Fruit fly (Drosophila melanogaster): ENCODE results near the gene CG44040.

The CG44040 gene

DNA sequence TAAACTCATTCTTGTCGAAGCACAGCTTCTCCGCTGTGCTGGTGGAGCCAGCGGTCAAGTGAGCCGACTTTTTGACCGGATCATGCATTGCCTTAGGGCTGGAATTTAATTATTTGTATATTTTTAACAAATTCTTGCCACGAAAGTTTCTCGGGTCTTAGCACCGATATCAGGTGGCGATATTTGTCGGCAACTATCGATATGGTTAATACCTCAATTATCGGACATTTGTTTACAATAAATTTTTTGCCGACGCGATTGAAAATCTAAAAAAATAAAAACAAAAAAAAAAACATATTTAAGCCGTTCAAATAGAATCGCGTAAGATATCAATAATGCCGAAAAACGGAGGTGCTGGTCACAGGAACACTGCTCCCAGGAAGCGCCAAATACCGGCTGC is 41.3 kb downstream of the CG44040 start, which contains the start of the genes Cog2 and Trax:
Gene Cog2, minus strand, starts transcription at position 168 of the 400 bp plus-strand sequence.
Gene Trax, plus strand, starts transcription at position 203 of the 400 bp plus-strand sequence.
- TF ChIP-seq tj (GFP tag; optimal IDR thresholded peaks at IDR 0.05), result peak; percentile 80
- peak; percentile 19 for TF ChIP-seq bab1 (GFP tag; optimal IDR thresholded peaks at IDR 0.05)
- TF ChIP-seq CG7101 (tag; optimal IDR thresholded peaks at IDR 0.05), result no peak

DNA sequence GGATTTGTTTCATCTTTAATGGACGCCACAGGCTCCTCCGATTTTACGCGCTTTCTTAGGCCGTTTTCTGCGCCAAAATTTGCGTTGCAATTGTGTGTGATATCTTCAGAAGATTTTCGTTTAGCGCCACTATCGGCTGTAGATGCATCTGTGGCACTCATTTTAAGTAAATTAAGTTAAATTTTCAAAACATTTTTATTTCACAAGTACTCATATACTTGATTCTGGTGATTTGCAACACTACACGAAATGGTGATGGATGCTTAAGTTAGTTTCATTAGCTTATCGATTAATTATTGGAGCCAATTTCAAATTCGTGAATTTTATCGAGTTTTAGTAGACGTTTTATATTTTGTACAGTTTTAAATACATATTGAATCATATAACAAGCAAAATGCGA is 43.4 kb downstream of the CG44040 start, which contains the start of gene CG6171:
Gene CG6171, minus strand, starts transcription at position 250 of the 400 bp plus-strand sequence.
- TF ChIP-seq CG7101 (tag; optimal IDR thresholded peaks at IDR 0.05) (peak; percentile 44), ovo (GFP tag; optimal IDR thresholded peaks at IDR 0.05) (no peak), cnc (optimal IDR thresholded peaks at IDR 0.05) (no peak), cic (GFP tag; optimal IDR thresholded peaks at IDR 0.05) (no peak), Mnt (GFP tag; optimal IDR thresholded peaks at IDR 0.05) (peak; percentile 9), bab1 (GFP tag; optimal IDR thresholded peaks at IDR 0.05) (peak; percentile 46), Crg-1 (GFP tag; optimal IDR thresholded peaks at IDR 0.05) (peak; percentile 17), Hr96 (GFP tag; optimal IDR thresholded peaks at IDR 0.05) (no peak), kay (GFP tag; ENCODE audit: borderline replicate concordance) (no peak), CG33017 (tag; optimal IDR thresholded peaks at IDR 0.05) (no peak), tj (GFP tag; optimal IDR thresholded peaks at IDR 0.05) (no peak), CG14711 (tag; optimal IDR thresholded peaks at IDR 0.05) (peak; percentile 38), CG12768 (GFP tag; optimal IDR thresholded peaks at IDR 0.05) (no peak), pad (GFP tag; optimal IDR thresholded peaks at IDR 0.05) (no peak), Clk (GFP tag; optimal IDR thresholded peaks at IDR 0.05) (no peak), CG1620 (GFP tag; optimal IDR thresholded peaks at IDR 0.05) (peak; percentile 41), toe (GFP tag; optimal IDR thresholded peaks at IDR 0.05) (no peak), CG7045 (GFP tag; optimal IDR thresholded peaks at IDR 0.05) (no peak), CG5204 (GFP tag; optimal IDR thresholded peaks at IDR 0.05) (no peak), CG11617 (GFP tag; optimal IDR thresholded peaks at IDR 0.05) (no peak)

DNA sequence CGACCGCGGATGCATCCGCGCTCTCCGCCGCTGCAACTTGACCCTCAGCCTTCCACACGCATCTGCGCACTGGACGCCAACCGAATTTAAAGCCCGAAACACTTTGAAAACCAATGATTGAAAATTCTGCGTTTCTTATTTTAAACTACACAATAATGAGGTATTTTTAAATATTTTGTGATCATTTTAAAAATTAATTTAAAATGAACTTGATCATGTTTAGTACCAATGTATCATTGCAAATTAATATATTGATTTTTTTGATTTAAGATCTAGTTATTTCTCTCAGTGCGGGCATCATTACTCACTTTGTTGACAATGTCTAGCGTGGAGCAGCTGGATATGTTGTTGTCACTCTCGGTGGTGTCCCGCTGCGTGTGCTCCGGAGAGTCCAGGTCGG is 46.7 kb downstream of the CG44040 start:
- TF ChIP-seq kay (GFP tag; ENCODE audit: borderline replicate concordance) (no peak), CG33017 (tag; optimal IDR thresholded peaks at IDR 0.05) (peak; percentile 87), CG12768 (GFP tag; optimal IDR thresholded peaks at IDR 0.05) (peak; percentile 7), Mnt (GFP tag; optimal IDR thresholded peaks at IDR 0.05) (no peak), CG1620 (GFP tag; optimal IDR thresholded peaks at IDR 0.05) (no peak), CG14711 (tag; optimal IDR thresholded peaks at IDR 0.05) (peak; percentile 70), cnc (optimal IDR thresholded peaks at IDR 0.05) (no peak), bab1 (GFP tag; optimal IDR thresholded peaks at IDR 0.05) (no peak), Crg-1 (GFP tag; optimal IDR thresholded peaks at IDR 0.05) (no peak), tj (GFP tag; optimal IDR thresholded peaks at IDR 0.05) (no peak), CG11617 (GFP tag; optimal IDR thresholded peaks at IDR 0.05) (no peak), Hr96 (GFP tag; optimal IDR thresholded peaks at IDR 0.05) (no peak), pad (GFP tag; optimal IDR thresholded peaks at IDR 0.05) (no peak), ovo (GFP tag; optimal IDR thresholded peaks at IDR 0.05) (no peak), CG5204 (GFP tag; optimal IDR thresholded peaks at IDR 0.05) (no peak), Clk (GFP tag; optimal IDR thresholded peaks at IDR 0.05) (no peak), cic (GFP tag; optimal IDR thresholded peaks at IDR 0.05) (no peak), toe (GFP tag; optimal IDR thresholded peaks at IDR 0.05) (no peak), CG7101 (tag; optimal IDR thresholded peaks at IDR 0.05) (peak; percentile 76), CG7045 (GFP tag; optimal IDR thresholded peaks at IDR 0.05) (peak; percentile 67)

DNA sequence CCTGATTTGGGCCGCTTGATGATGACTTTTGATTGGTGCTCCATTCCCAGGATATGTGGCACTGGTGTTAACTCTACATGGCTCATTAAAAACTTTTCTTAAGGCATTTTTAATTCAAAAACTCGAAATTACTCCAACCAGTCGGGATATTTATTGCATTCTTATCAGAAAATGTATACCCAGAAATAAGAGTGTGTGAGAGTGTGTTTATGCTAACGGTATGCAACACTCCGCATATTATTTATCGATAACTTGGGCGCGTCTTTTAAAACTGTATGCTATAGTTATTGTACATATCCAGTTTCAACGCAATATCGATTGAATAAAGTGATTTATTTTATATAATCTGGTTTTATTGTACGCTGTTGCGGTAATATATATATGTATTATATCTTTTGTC is 47.3 kb downstream of the CG44040 start, which contains the start of gene CG34404:
Gene CG34404, minus strand, starts transcription at position 189 of the 400 bp plus-strand sequence.
- TF ChIP-seq CG1620 (GFP tag; optimal IDR thresholded peaks at IDR 0.05) (peak; percentile 24), Mnt (GFP tag; optimal IDR thresholded peaks at IDR 0.05) (peak; percentile 10), Crg-1 (GFP tag; optimal IDR thresholded peaks at IDR 0.05) (peak; percentile 19), CG14711 (tag; optimal IDR thresholded peaks at IDR 0.05) (no peak), ovo (GFP tag; optimal IDR thresholded peaks at IDR 0.05) (no peak), Clk (GFP tag; optimal IDR thresholded peaks at IDR 0.05) (no peak), CG7101 (tag; optimal IDR thresholded peaks at IDR 0.05) (peak; percentile 34), CG11617 (GFP tag; optimal IDR thresholded peaks at IDR 0.05) (no peak), CG33017 (tag; optimal IDR thresholded peaks at IDR 0.05) (no peak)

DNA sequence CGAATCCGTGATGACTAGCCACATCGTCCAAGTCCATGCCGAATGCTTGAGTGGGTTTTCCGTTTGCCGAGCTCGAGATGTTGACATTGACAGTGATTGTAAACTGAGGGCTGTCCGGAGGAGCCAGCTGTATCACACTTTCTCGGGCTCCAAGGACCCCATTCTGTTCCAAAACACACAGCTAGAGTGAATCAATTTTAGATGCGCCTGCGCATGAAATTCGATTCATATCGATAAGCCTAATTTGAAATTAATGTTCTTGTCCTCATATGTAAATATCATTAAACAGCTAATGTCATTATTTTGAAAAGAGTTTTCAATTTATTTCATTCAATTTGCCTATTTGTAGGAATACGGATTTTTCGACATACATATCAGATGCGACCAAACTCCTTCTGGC is 49.6 kb downstream of the CG44040 start, which contains the start of gene CG14868:
Gene CG14868, minus strand, starts transcription at position 204 of the 400 bp plus-strand sequence.
- TF ChIP-seq toe (GFP tag; optimal IDR thresholded peaks at IDR 0.05), result no peak
- no peak for TF ChIP-seq pad (GFP tag; optimal IDR thresholded peaks at IDR 0.05)
- no peak for TF ChIP-seq CG5204 (GFP tag; optimal IDR thresholded peaks at IDR 0.05)
- no peak for TF ChIP-seq CG12768 (GFP tag; optimal IDR thresholded peaks at IDR 0.05)

Measured in whole organism, adult.